Fruit fly (Drosophila melanogaster) whole organism, embryonic: ENCODE data around the gene CG10333.

Experiments used
- Abd-B ChIP-seq: fragments of 200-800 bp; sonication (Bioruptor generic); optimal IDR thresholded peaks from 2 replicates; lab custom pipeline; 2018; ENCODE audit warnings: missing biosample characterization, mild to moderate bottlenecking, missing genetic modification characterization, moderate library complexity
- Atf3 ChIP-seq: fragments of 200-800 bp; sonication (Bioruptor generic); optimal IDR thresholded peaks from 3 replicates; lab custom pipeline; 2016; ENCODE audit warnings: missing biosample characterization, missing genetic modification characterization
- Bdp1 ChIP-seq: fragments of 200-800 bp; sonication (Bioruptor generic); optimal IDR thresholded peaks from 3 replicates; lab custom pipeline; 2016; ENCODE audit warnings: missing biosample characterization, missing genetic modification characterization
- CG10959 ChIP-seq: fragments of 200-800 bp; sonication (Bioruptor generic); IDR thresholded peaks from 2 replicates; pipeline ENCODE4 v1.3.6; 2022; ENCODE audit warnings: missing biosample characterization, missing genetic modification characterization
- CG11085 ChIP-seq: fragments of 200-800 bp; sonication (Bioruptor generic); IDR thresholded peaks from 2 replicates; pipeline ENCODE4 v1.3.6; 2022; ENCODE audit warnings: missing biosample characterization, missing genetic modification characterization
- CG11247 ChIP-seq: fragments of 200-800 bp; sonication (Bioruptor generic); IDR thresholded peaks from 2 replicates; pipeline ENCODE4 v1.3.6; 2022; ENCODE audit warnings: missing biosample characterization, missing genetic modification characterization
- CG11723 ChIP-seq: fragments of 200-800 bp; sonication (Bioruptor generic); optimal IDR thresholded peaks from 2 replicates; lab custom pipeline; 2017; ENCODE audit warnings: missing biosample characterization, mild to moderate bottlenecking, missing genetic modification characterization
- CG12071 ChIP-seq: fragments of 200-800 bp; sonication (Bioruptor generic); optimal IDR thresholded peaks from 3 replicates; lab custom pipeline; 2018; ENCODE audit warnings: missing biosample characterization, mild to moderate bottlenecking, missing genetic modification characterization
- CG15479 ChIP-seq: fragments of 200-800 bp; sonication (Bioruptor generic); optimal IDR thresholded peaks from 3 replicates; lab custom pipeline; 2019; ENCODE audit warnings: missing biosample characterization, mild to moderate bottlenecking, missing genetic modification characterization, moderate library complexity
- CG15696 ChIP-seq: fragments of 200-800 bp; sonication (Bioruptor generic); optimal IDR thresholded peaks from 2 replicates; lab custom pipeline; 2019; ENCODE audit warnings: missing biosample characterization, mild to moderate bottlenecking, missing genetic modification characterization, moderate library complexity
- CG1603 ChIP-seq: fragments of 200-800 bp; sonication (Bioruptor generic); optimal IDR thresholded peaks from 2 replicates; lab custom pipeline; 2019; ENCODE audit warnings: missing biosample characterization, mild to moderate bottlenecking, missing genetic modification characterization, moderate library complexity
- CG16813 ChIP-seq: fragments of 200-800 bp; sonication (Bioruptor generic); IDR thresholded peaks from 3 replicates; pipeline ENCODE4 v1.3.6; 2022; ENCODE audit warnings: missing biosample characterization, missing genetic modification characterization; ENCODE audit not compliant: partially characterized antibody
- CG17328 ChIP-seq: fragments of 200-800 bp; sonication (Bioruptor generic); IDR thresholded peaks from 2 replicates; pipeline ENCODE4 v1.3.6; 2022; ENCODE audit warnings: missing biosample characterization, missing genetic modification characterization
- CG18262 ChIP-seq: fragments of 200-800 bp; optimal IDR thresholded peaks from 3 replicates; lab custom pipeline; 2019; ENCODE audit warnings: missing biosample characterization, mild to moderate bottlenecking, missing genetic modification characterization, moderate library complexity
- CG31224 ChIP-seq: fragments of 200-800 bp; sonication (Bioruptor generic); IDR thresholded peaks from 2 replicates; pipeline ENCODE4 v1.3.6; 2022; ENCODE audit warnings: missing biosample characterization, missing genetic modification characterization
- CG32772 ChIP-seq: fragments of 200-800 bp; sonication (Bioruptor generic); IDR thresholded peaks from 2 replicates; pipeline ENCODE4 v1.3.6; 2022; ENCODE audit warnings: missing biosample characterization, missing genetic modification characterization
- CG33213 ChIP-seq: fragments of 200-800 bp; sonication (Bioruptor generic); optimal IDR thresholded peaks from 3 replicates; lab custom pipeline; 2016; ENCODE audit warnings: missing biosample characterization, missing genetic modification characterization
- CG3847 ChIP-seq: fragments of 200-800 bp; sonication (Bioruptor generic); IDR thresholded peaks from 2 replicates; pipeline ENCODE4 v1.3.6; 2022; ENCODE audit warnings: missing biosample characterization, missing genetic modification characterization
- CG42726 ChIP-seq: fragments of 200-800 bp; sonication (Bioruptor generic); IDR thresholded peaks from 2 replicates; pipeline ENCODE4 v1.3.6; 2022; ENCODE audit warnings: missing biosample characterization, missing genetic modification characterization; ENCODE audit not compliant: partially characterized antibody
- CG4730 ChIP-seq: fragments of 200-800 bp; sonication (Bioruptor generic); IDR thresholded peaks from 2 replicates; pipeline ENCODE4 v1.3.6; 2022; ENCODE audit warnings: missing biosample characterization, missing genetic modification characterization
- CG6272 ChIP-seq: fragments of 200-800 bp; sonication (Bioruptor generic); IDR thresholded peaks from 2 replicates; pipeline ENCODE4 v1.3.6; 2022; ENCODE audit warnings: missing biosample characterization, missing genetic modification characterization
- CG7987 ChIP-seq: fragments of 200-800 bp; sonication (Bioruptor generic); optimal IDR thresholded peaks from 2 replicates; lab custom pipeline; 2018; ENCODE audit warnings: missing biosample characterization, mild to moderate bottlenecking, missing genetic modification characterization, moderate library complexity
- CG8359 ChIP-seq: fragments of 200-800 bp; sonication (Bioruptor generic); optimal IDR thresholded peaks from 2 replicates; lab custom pipeline; 2017; ENCODE audit warnings: missing biosample characterization, mild to moderate bottlenecking, missing genetic modification characterization, borderline replicate concordance
- CG8924 ChIP-seq: fragments of 200-800 bp; optimal IDR thresholded peaks from 3 replicates; lab custom pipeline; 2019; ENCODE audit warnings: missing biosample characterization, mild to moderate bottlenecking, missing genetic modification characterization, moderate library complexity
- Dip3 ChIP-seq: fragments of 200-800 bp; sonication (Bioruptor generic); optimal IDR thresholded peaks from 3 replicates; lab custom pipeline; 2016; ENCODE audit warnings: missing biosample characterization, missing genetic modification characterization
- Ets65A ChIP-seq: fragments of 200-800 bp; sonication (Bioruptor generic); peaks from one replicate; lab custom pipeline; 2016; ENCODE audit warnings: missing biosample characterization, missing genetic modification characterization
- Ets97D ChIP-seq: fragments of 200-800 bp; sonication (Bioruptor generic); optimal IDR thresholded peaks from 3 replicates; lab custom pipeline; 2016; ENCODE audit warnings: missing biosample characterization, missing genetic modification characterization
- H15 ChIP-seq: fragments of 200-800 bp; sonication (Bioruptor generic); IDR thresholded peaks from 3 replicates; pipeline ENCODE4 v1.3.6; 2022; ENCODE audit warnings: missing biosample characterization, missing genetic modification characterization
- Mes4 ChIP-seq: fragments of 200-800 bp; sonication (Bioruptor generic); optimal IDR thresholded peaks from 2 replicates; lab custom pipeline; 2016; ENCODE audit warnings: missing biosample characterization, missing genetic modification characterization
- Mrtf ChIP-seq: fragments of 200-800 bp; sonication (Bioruptor generic); IDR thresholded peaks from 3 replicates; pipeline ENCODE4 v1.3.6; 2022; ENCODE audit warnings: missing biosample characterization, missing genetic modification characterization
- NFAT ChIP-seq: fragments of 200-800 bp; sonication (Bioruptor generic); IDR thresholded peaks from 2 replicates; pipeline ENCODE4 v1.3.6; 2022; ENCODE audit warnings: missing biosample characterization, missing genetic modification characterization
- Oli ChIP-seq: fragments of 200-800 bp; sonication (Bioruptor generic); optimal IDR thresholded peaks from 2 replicates; lab custom pipeline; 2018; ENCODE audit warnings: missing biosample characterization, mild to moderate bottlenecking, missing genetic modification characterization, moderate library complexity
- Rfx ChIP-seq: fragments of 200-800 bp; sonication (Bioruptor generic); IDR thresholded peaks from 2 replicates; pipeline ENCODE4 v1.3.6; 2022; ENCODE audit warnings: missing biosample characterization, missing genetic modification characterization
- Sox102F ChIP-seq: fragments of 200-800 bp; sonication (Bioruptor generic); optimal IDR thresholded peaks from 2 replicates; lab custom pipeline; 2018; ENCODE audit warnings: missing biosample characterization, mild to moderate bottlenecking, missing genetic modification characterization, moderate library complexity
- Stat92E ChIP-seq, 3 experiments: fragments of >200 bp in 2 of 3; fragments of 200-800 bp in 1 of 3; sonication (Bioruptor generic) in 1 of 3; optimal IDR thresholded peaks; 2 replicates each; lab custom pipeline; 2017 to 2019; ENCODE audit warnings: missing biosample characterization in 3 of 3, missing genetic modification characterization in 3 of 3, mild to moderate bottlenecking in 1 of 3, moderate library complexity in 1 of 3
- ash1 ChIP-seq: fragments of 200-800 bp; sonication (Bioruptor generic); optimal IDR thresholded peaks from 2 replicates; lab custom pipeline; 2018; ENCODE audit warnings: missing biosample characterization, mild to moderate bottlenecking, missing genetic modification characterization
- cad ChIP-seq: fragments of >200 bp; optimal IDR thresholded peaks from 2 replicates; lab custom pipeline; 2017; ENCODE audit warnings: missing biosample characterization, missing genetic modification characterization
- gro ChIP-seq: fragments of 200-800 bp; sonication (Bioruptor generic); optimal IDR thresholded peaks from 2 replicates; lab custom pipeline; 2016; ENCODE audit warnings: missing biosample characterization, missing genetic modification characterization
- ind ChIP-seq: fragments of 200-800 bp; sonication (Bioruptor generic); optimal IDR thresholded peaks from 3 replicates; lab custom pipeline; 2016; ENCODE audit warnings: missing biosample characterization, missing genetic modification characterization
- jing ChIP-seq: fragments of 200-800 bp; sonication (Bioruptor generic); optimal IDR thresholded peaks from 2 replicates; lab custom pipeline; 2018; ENCODE audit warnings: missing biosample characterization, mild to moderate bottlenecking, missing genetic modification characterization
- mam ChIP-seq: fragments of 200-800 bp; sonication (Bioruptor generic); optimal IDR thresholded peaks from 3 replicates; lab custom pipeline; 2016; ENCODE audit warnings: missing biosample characterization, missing genetic modification characterization
- mld ChIP-seq: fragments of 200-800 bp; sonication (Bioruptor generic); IDR thresholded peaks from 3 replicates; pipeline ENCODE4 v1.3.6; 2022; ENCODE audit warnings: missing biosample characterization, missing genetic modification characterization; ENCODE audit not compliant: partially characterized antibody
- org-1 ChIP-seq: fragments of 200-800 bp; sonication (Bioruptor generic); optimal IDR thresholded peaks from 2 replicates; lab custom pipeline; 2017; ENCODE audit warnings: missing biosample characterization, missing genetic modification characterization
- pho ChIP-seq: fragments of 200-800 bp; sonication (Bioruptor generic); optimal IDR thresholded peaks from 2 replicates; lab custom pipeline; 2016; ENCODE audit warnings: missing biosample characterization, missing genetic modification characterization
- row ChIP-seq: fragments of 200-800 bp; sonication (Bioruptor generic); IDR thresholded peaks from 3 replicates; pipeline ENCODE4 v1.3.6; 2022; ENCODE audit warnings: missing biosample characterization, missing genetic modification characterization
- sens-2 ChIP-seq: fragments of 200-800 bp; sonication (Bioruptor generic); IDR thresholded peaks from 2 replicates; pipeline ENCODE4 v1.3.6; 2022; ENCODE audit warnings: missing biosample characterization, missing genetic modification characterization
- shn ChIP-seq: fragments of 200-800 bp; sonication (Bioruptor generic); optimal IDR thresholded peaks from 3 replicates; lab custom pipeline; 2016; ENCODE audit warnings: missing biosample characterization, missing genetic modification characterization
- sim ChIP-seq: fragments of 200-800 bp; sonication (Bioruptor generic); IDR thresholded peaks from 2 replicates; pipeline ENCODE4 v1.3.6; 2022; ENCODE audit warnings: missing biosample characterization, missing genetic modification characterization
- slp2 ChIP-seq: fragments of 200-800 bp; sonication (Bioruptor generic); optimal IDR thresholded peaks from 2 replicates; lab custom pipeline; 2016; ENCODE audit warnings: missing biosample characterization, missing genetic modification characterization
- stc ChIP-seq: fragments of 200-800 bp; sonication (Bioruptor generic); IDR thresholded peaks from 2 replicates; pipeline ENCODE4 v1.3.6; 2022; ENCODE audit warnings: missing biosample characterization, missing genetic modification characterization
- tgo ChIP-seq: fragments of 200-800 bp; sonication (Bioruptor generic); IDR thresholded peaks from 3 replicates; pipeline ENCODE4 v1.3.6; 2022; ENCODE audit warnings: missing biosample characterization, missing genetic modification characterization
- tx ChIP-seq: fragments of 200-800 bp; sonication (Bioruptor generic); optimal IDR thresholded peaks from 2 replicates; lab custom pipeline; 2016; ENCODE audit warnings: missing biosample characterization, missing genetic modification characterization

The CG10333 gene

dm6 chr2L:18616019-18616418 is 9.4 kb downstream of the CG10333 start, which contains the start of gene IFT46:
Gene IFT46 (minus strand): TSS chr2L:18616106.
- TF ChIP-seq stc (GFP tag; lab: Robert Waterston, UW): no peak
- TF ChIP-seq Dip3 (GFP tag; lab: Kevin White, UChicago): no peak
- peak; percentile 73 for TF ChIP-seq CG15479
- TF ChIP-seq Ets65A (GFP tag; lab: Kevin White, UChicago): peak; percentile 88
- peak; percentile 62 for TF ChIP-seq CG17328 (GFP tag; lab: Robert Waterston, UW)
- TF ChIP-seq Oli: no peak
- TF ChIP-seq pho (GFP tag; lab: Kevin White, UChicago): no peak
- no peak for TF ChIP-seq CG3847 (GFP tag; lab: Robert Waterston, UW)
- peak; percentile 2 for TF ChIP-seq gro (GFP tag; lab: Kevin White, UChicago)
- no peak for TF ChIP-seq CG33213 (GFP tag; lab: Kevin White, UChicago)
- TF ChIP-seq CG42726: no peak
- no peak for TF ChIP-seq Abd-B (GFP tag; lab: Kevin White, UChicago)
- no peak for TF ChIP-seq CG4730 (GFP tag; lab: Robert Waterston, UW)
- no peak for TF ChIP-seq CG11085
- no peak for TF ChIP-seq Ets97D
- peak; percentile 13 for TF ChIP-seq CG1603
- TF ChIP-seq CG8359: no peak
- TF ChIP-seq CG8924 (tag; lab: Kevin White, UChicago): peak; percentile 24
- TF ChIP-seq Atf3 (GFP tag; lab: Kevin White, UChicago): no peak
- TF ChIP-seq CG11723: no peak
- 0 out of 3 replicates have a peak, but pooled peaks have one; percentile 14 for TF ChIP-seq tgo
- TF ChIP-seq mam (GFP tag; lab: Kevin White, UChicago): peak; percentile 33
- TF ChIP-seq jing: no peak
- no peak for TF ChIP-seq mld
- TF ChIP-seq Rfx: peak; percentile 61
- TF ChIP-seq CG31224 (GFP tag; lab: Robert Waterston, UW): no peak
- no peak for TF ChIP-seq Stat92E (GFP tag; optimal IDR thresholded peaks at IDR 0.05; lab: Kevin White, UChicago)
- no peak for TF ChIP-seq Sox102F
- no peak for TF ChIP-seq slp2 (GFP tag; lab: Kevin White, UChicago)
- TF ChIP-seq CG15696 (tag; lab: Kevin White, UChicago): peak; percentile 46
- TF ChIP-seq H15 (GFP tag; lab: Robert Waterston, UW): 0 out of 3 replicates have a peak, but pooled peaks have one; percentile 23
- no peak for TF ChIP-seq CG16813 (GFP tag; lab: Robert Waterston, UW)
- TF ChIP-seq Mrtf: no peak
- no peak for TF ChIP-seq CG6272 (GFP tag; lab: Robert Waterston, UW)
- no peak for TF ChIP-seq Mes4
- TF ChIP-seq shn (GFP tag; lab: Kevin White, UChicago): no peak
- peak; percentile 11 for TF ChIP-seq ind (GFP tag; lab: Kevin White, UChicago)
- TF ChIP-seq CG32772: no peak
- no peak for TF ChIP-seq sens-2
- no peak for TF ChIP-seq Bdp1 (GFP tag; lab: Kevin White, UChicago)
- TF ChIP-seq CG7987: no peak
- no peak for TF ChIP-seq sim (GFP tag; lab: Robert Waterston, UW)
- no peak for TF ChIP-seq org-1 (GFP tag; lab: Kevin White, UChicago)
- TF ChIP-seq CG12071 (GFP tag; lab: Kevin White, UChicago): no peak
- peak; percentile 30; the same call in 1 of the 2 replicates for TF ChIP-seq CG11247 (GFP tag; lab: Robert Waterston, UW)
- no peak for TF ChIP-seq cad (GFP tag; lab: Kevin White, UChicago)
- no peak for TF ChIP-seq ash1 (GFP tag; lab: Kevin White, UChicago)
- peak; percentile 54; the same call in 1 of the 2 replicates for TF ChIP-seq CG10959 (GFP tag; lab: Robert Waterston, UW)
- TF ChIP-seq NFAT: no peak
- TF ChIP-seq tx (GFP tag; lab: Kevin White, UChicago): no peak
- TF ChIP-seq row (GFP tag; lab: Robert Waterston, UW): peak; percentile 56; the same call in 1 of the 3 replicates
- peak; percentile 11 for TF ChIP-seq CG18262 (tag; lab: Kevin White, UChicago)
